Worm (Caenorhabditis elegans): ENCODE data around the gene R10H10.4.

R10H10.4 gene

DNA sequence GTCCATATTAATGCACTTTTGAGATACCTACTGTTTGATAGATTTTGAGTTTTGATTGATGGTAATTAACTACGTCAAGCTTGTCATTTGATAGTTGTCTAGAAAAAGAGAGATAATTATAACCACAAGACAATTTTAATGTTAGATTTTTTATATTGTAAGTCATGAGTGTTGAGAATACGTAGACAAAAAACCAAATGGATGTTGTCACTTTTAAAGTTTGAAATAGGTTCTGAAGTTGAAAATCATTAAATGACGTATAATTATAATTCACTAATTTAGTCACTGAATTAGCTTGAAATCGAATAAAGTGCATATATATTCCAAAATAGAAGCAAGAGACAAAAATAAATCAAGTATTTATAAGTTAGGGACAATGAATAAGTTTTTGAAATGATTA, 42.4 kb upstream of the R10H10.4 start:
- no peak for TF ChIP-seq ceh-82 (tag; optimal IDR thresholded peaks at IDR 0.05)
- no peak for TF ChIP-seq ztf-4 (tag; optimal IDR thresholded peaks at IDR 0.05)
- no peak for TF ChIP-seq sma-3 (GFP tag; optimal IDR thresholded peaks at IDR 0.05)
- TF ChIP-seq egl-27 (tag; optimal IDR thresholded peaks at IDR 0.05): no peak
- TF ChIP-seq R02D3.7 (tag; optimal IDR thresholded peaks at IDR 0.05): no peak
- TF ChIP-seq alr-1 (tag; optimal IDR thresholded peaks at IDR 0.05): no peak
- TF ChIP-seq ZK546.5 (tag; optimal IDR thresholded peaks at IDR 0.05): no peak
- TF ChIP-seq nhr-23 (tag; optimal IDR thresholded peaks at IDR 0.05): no peak
- TF ChIP-seq lsy-2 (tag; optimal IDR thresholded peaks at IDR 0.05): no peak
- TF ChIP-seq peb-1 (tag; optimal IDR thresholded peaks at IDR 0.05): no peak

ce11 chrIV:10436401-10436800, 41.6 kb upstream of the R10H10.4 start, which contains the start of gene ins-1:
Gene ins-1 (plus strand): TSS chrIV:10436701.
- TF ChIP-seq lin-13 (GFP tag; optimal IDR thresholded peaks at IDR 0.05): no peak
- no peak for TF ChIP-seq dmd-4 (tag; optimal IDR thresholded peaks at IDR 0.05)
- TF ChIP-seq unc-62 (GFP tag; optimal IDR thresholded peaks at IDR 0.05): no peak
- no peak for TF ChIP-seq lsy-2 (tag; optimal IDR thresholded peaks at IDR 0.05)
- TF ChIP-seq nhr-25 (tag; optimal IDR thresholded peaks at IDR 0.05): no peak
- no peak for TF ChIP-seq ceh-82 (tag; optimal IDR thresholded peaks at IDR 0.05)
- TF ChIP-seq nhr-6 (tag; optimal IDR thresholded peaks at IDR 0.05): no peak
- TF ChIP-seq mbf-1 (tag; optimal IDR thresholded peaks at IDR 0.05): no peak
- no peak for TF ChIP-seq nhr-77 (tag; optimal IDR thresholded peaks at IDR 0.05)
- TF ChIP-seq nhr-10 (tag; optimal IDR thresholded peaks at IDR 0.05): no peak
- no peak for TF ChIP-seq R02D3.7 (tag; optimal IDR thresholded peaks at IDR 0.05)

ce11 chrIV:10430507-10430906, 35.7 kb upstream of the R10H10.4 start:
- TF ChIP-seq mbf-1 (tag; optimal IDR thresholded peaks at IDR 0.05) (no peak), ceh-16 (tag; optimal IDR thresholded peaks at IDR 0.05) (no peak), ceh-82 (tag; optimal IDR thresholded peaks at IDR 0.05) (no peak), aly-2 (tag; optimal IDR thresholded peaks at IDR 0.05) (no peak), sma-9 (GFP tag; optimal IDR thresholded peaks at IDR 0.05) (no peak), sma-9 (tag; optimal IDR thresholded peaks at IDR 0.05) (no peak), peb-1 (tag; optimal IDR thresholded peaks at IDR 0.05) (no peak), elt-1 (tag; optimal IDR thresholded peaks at IDR 0.05) (no peak), ama-1 (optimal IDR thresholded peaks at IDR 0.05) (no peak), egl-27 (tag; optimal IDR thresholded peaks at IDR 0.05) (no peak)

DNA sequence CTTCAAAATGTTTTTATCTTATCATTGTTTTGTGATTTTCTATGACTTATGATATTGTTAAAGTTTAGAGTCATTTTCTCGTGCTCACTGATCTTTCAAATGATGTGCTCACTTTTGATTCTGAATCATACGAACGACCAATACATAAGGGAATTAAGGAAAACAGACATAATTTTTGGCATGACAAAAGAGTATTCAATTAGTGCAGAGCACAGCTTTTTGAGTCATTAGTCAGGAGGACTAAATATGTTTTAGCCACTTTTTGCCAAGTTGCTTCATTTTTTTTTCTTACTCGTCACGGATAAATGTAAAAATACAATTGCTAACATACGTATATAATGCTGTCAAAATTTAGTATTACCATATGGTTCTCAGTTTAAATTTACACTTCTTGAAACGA, 34.4 kb upstream of the R10H10.4 start, which contains the start of gene F13B12.2:
Gene F13B12.2, minus strand, starts transcription at position 2 of the 400 bp plus-strand sequence.
- TF ChIP-seq nhr-237 (tag; optimal IDR thresholded peaks at IDR 0.05): no peak
- TF ChIP-seq nhr-77 (tag; optimal IDR thresholded peaks at IDR 0.05): no peak
- peak; percentile 32 for TF ChIP-seq fos-1 (tag; optimal IDR thresholded peaks at IDR 0.05)
- TF ChIP-seq skn-1 (tag; optimal IDR thresholded peaks at IDR 0.05): peak; percentile 5

DNA sequence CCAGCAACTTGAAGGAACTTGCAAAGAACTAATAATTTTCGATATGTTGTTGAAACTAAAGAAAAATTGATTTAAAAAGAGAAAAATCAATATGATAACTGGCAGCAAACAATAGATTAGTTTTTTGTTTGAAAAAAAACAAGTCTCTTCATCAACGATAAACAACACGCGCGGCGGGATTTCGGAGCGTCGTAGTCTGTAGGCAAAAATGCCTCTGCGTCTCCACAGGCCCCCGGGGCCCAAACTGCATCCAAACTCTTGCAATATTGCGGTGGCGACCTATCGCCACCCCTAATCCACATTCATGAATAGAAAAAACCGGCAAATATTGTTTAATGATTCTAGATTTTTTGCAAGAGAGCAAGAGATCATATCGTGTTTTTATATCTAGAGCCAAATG, 30.4 kb upstream of the R10H10.4 start:
- TF ChIP-seq nhr-6 (tag; optimal IDR thresholded peaks at IDR 0.05) (no peak), snpc-4 (tag; optimal IDR thresholded peaks at IDR 0.05) (no peak), fos-1 (tag; optimal IDR thresholded peaks at IDR 0.05) (peak; percentile 21), nhr-77 (tag; optimal IDR thresholded peaks at IDR 0.05) (no peak), egl-27 (tag; optimal IDR thresholded peaks at IDR 0.05) (no peak), peb-1 (tag; optimal IDR thresholded peaks at IDR 0.05) (no peak), Y55F3AM.14 (GFP tag; optimal IDR thresholded peaks at IDR 0.05) (no peak), lin-13 (GFP tag; optimal IDR thresholded peaks at IDR 0.05) (no peak), gmeb-1 (tag; optimal IDR thresholded peaks at IDR 0.05) (no peak), ztf-11 (tag; optimal IDR thresholded peaks at IDR 0.05) (no peak), nhr-25 (tag; optimal IDR thresholded peaks at IDR 0.05) (no peak), zag-1 (tag; optimal IDR thresholded peaks at IDR 0.05) (no peak), unc-39 (tag; optimal IDR thresholded peaks at IDR 0.05) (no peak), unc-55 (GFP tag; optimal IDR thresholded peaks at IDR 0.05) (peak; percentile 47), nhr-11 (tag; optimal IDR thresholded peaks at IDR 0.05) (no peak), lsy-2 (tag; optimal IDR thresholded peaks at IDR 0.05) (peak in 1 of 2 experiments; percentile 53), ceh-16 (tag; optimal IDR thresholded peaks at IDR 0.05) (no peak), nhr-12 (tag; optimal IDR thresholded peaks at IDR 0.05) (no peak), ZK546.5 (tag; optimal IDR thresholded peaks at IDR 0.05) (no peak), ztf-1 (GFP tag; conservative IDR thresholded peaks at IDR 0.05) (no peak), nhr-129 (tag; optimal IDR thresholded peaks at IDR 0.05) (peak; percentile 24), elt-1 (tag; optimal IDR thresholded peaks at IDR 0.05) (no peak), mdl-1 (tag; optimal IDR thresholded peaks at IDR 0.05) (no peak), elt-3 (tag; optimal IDR thresholded peaks at IDR 0.05) (no peak), nhr-10 (tag; optimal IDR thresholded peaks at IDR 0.05) (no peak), nhr-237 (tag; optimal IDR thresholded peaks at IDR 0.05) (no peak), blmp-1 (tag; optimal IDR thresholded peaks at IDR 0.05; ENCODE audit: insufficient read depth) (no peak), sem-4 (tag; optimal IDR thresholded peaks at IDR 0.05) (no peak), R02D3.7 (tag; optimal IDR thresholded peaks at IDR 0.05) (no peak), dmd-4 (tag; optimal IDR thresholded peaks at IDR 0.05) (no peak), C34F6.9 (tag; optimal IDR thresholded peaks at IDR 0.05) (peak; percentile 37), sma-9 (GFP tag; optimal IDR thresholded peaks at IDR 0.05) (no peak), sma-9 (tag; optimal IDR thresholded peaks at IDR 0.05) (no peak), ztf-4 (tag; optimal IDR thresholded peaks at IDR 0.05) (no peak), ama-1 (optimal IDR thresholded peaks at IDR 0.05) (no peak), lin-11 (tag; optimal IDR thresholded peaks at IDR 0.05) (no peak), unc-62 (GFP tag; optimal IDR thresholded peaks at IDR 0.05) (no peak)

Data from whole organism, L2 larva.